Fruit fly (Drosophila melanogaster) whole organism, embryonic: ENCODE results near the gene Tlk.

Experiments used
- Awh ChIP-seq: fragments of 200-800 bp; sonication (Bioruptor generic); IDR thresholded peaks from 2 replicates; pipeline ENCODE4, ENCODE4 v1.3.6; 2022; ENCODE audit warnings: missing biosample characterization, missing genetic modification characterization
- Bgb ChIP-seq: fragments of 200-800 bp; sonication (Bioruptor generic); IDR thresholded peaks from 2 replicates; pipeline ENCODE4 v1.3.6; 2022; ENCODE audit warnings: missing biosample characterization, missing genetic modification characterization; ENCODE audit not compliant: partially characterized antibody
- CG10147 ChIP-seq: fragments of 200-800 bp; sonication (Bioruptor generic); optimal IDR thresholded peaks from 2 replicates; lab custom pipeline; 2019; ENCODE audit warnings: missing biosample characterization, mild to moderate bottlenecking, missing genetic modification characterization, moderate library complexity
- CG1024 ChIP-seq: fragments of 200-800 bp; sonication (Bioruptor generic); IDR thresholded peaks from 2 replicates; pipeline ENCODE4 v1.3.6; 2022; ENCODE audit warnings: missing biosample characterization, missing genetic modification characterization
- CG10366 ChIP-seq: fragments of 200-800 bp; sonication (Bioruptor generic); IDR thresholded peaks from 2 replicates; pipeline ENCODE4 v1.3.6; 2022; ENCODE audit warnings: missing biosample characterization, missing genetic modification characterization
- CG10979 ChIP-seq: fragments of 200-800 bp; sonication (Bioruptor generic); optimal IDR thresholded peaks from 2 replicates; lab custom pipeline; 2018; ENCODE audit warnings: missing biosample characterization, mild to moderate bottlenecking, missing genetic modification characterization, moderate library complexity
- CG11247 ChIP-seq: fragments of 200-800 bp; sonication (Bioruptor generic); IDR thresholded peaks from 2 replicates; pipeline ENCODE4 v1.3.6; 2022; ENCODE audit warnings: missing biosample characterization, missing genetic modification characterization
- CG11398 ChIP-seq: fragments of 200-800 bp; sonication (Bioruptor generic); optimal IDR thresholded peaks from 2 replicates; lab custom pipeline; 2016; ENCODE audit warnings: missing biosample characterization, missing genetic modification characterization
- CG12104 ChIP-seq: fragments of 200-800 bp; sonication (Bioruptor generic); optimal IDR thresholded peaks from 3 replicates; lab custom pipeline; 2016; ENCODE audit warnings: missing biosample characterization, missing genetic modification characterization
- CG15601 ChIP-seq: fragments of 200-800 bp; sonication (Bioruptor generic); optimal IDR thresholded peaks from 3 replicates; lab custom pipeline; 2019; ENCODE audit warnings: missing biosample characterization, mild to moderate bottlenecking, missing genetic modification characterization, moderate library complexity
- CG17385 ChIP-seq: fragments of 200-800 bp; sonication (Bioruptor generic); optimal IDR thresholded peaks from 3 replicates; lab custom pipeline; 2018; ENCODE audit warnings: missing biosample characterization, mild to moderate bottlenecking, missing genetic modification characterization
- CG1792 ChIP-seq: fragments of 200-800 bp; sonication (Bioruptor generic); optimal IDR thresholded peaks from 2 replicates; lab custom pipeline; 2016; ENCODE audit warnings: missing biosample characterization, missing genetic modification characterization
- CG18011 ChIP-seq: fragments of 200-800 bp; sonication (Bioruptor generic); optimal IDR thresholded peaks from 2 replicates; lab custom pipeline; 2017; ENCODE audit warnings: missing biosample characterization, missing genetic modification characterization, mild to moderate bottlenecking, moderate library complexity, missing genotype
- CG2129 ChIP-seq: fragments of 200-800 bp; sonication (Bioruptor generic); IDR thresholded peaks from 2 replicates; pipeline ENCODE4 v1.3.6; 2022; ENCODE audit warnings: missing biosample characterization, missing genetic modification characterization; ENCODE audit not compliant: partially characterized antibody
- CG2712 ChIP-seq: fragments of 200-800 bp; optimal IDR thresholded peaks from 3 replicates; lab custom pipeline; 2019; ENCODE audit warnings: missing biosample characterization, mild to moderate bottlenecking, missing genetic modification characterization, moderate library complexity
- CG30403 ChIP-seq: fragments of 200-800 bp; sonication (Bioruptor generic); optimal IDR thresholded peaks from 3 replicates; lab custom pipeline; 2016; ENCODE audit warnings: missing biosample characterization, missing genetic modification characterization
- CG33213 ChIP-seq: fragments of 200-800 bp; sonication (Bioruptor generic); optimal IDR thresholded peaks from 3 replicates; lab custom pipeline; 2016; ENCODE audit warnings: missing biosample characterization, missing genetic modification characterization
- CG34224 ChIP-seq: fragments of 200-800 bp; sonication (Bioruptor generic); IDR thresholded peaks from 3 replicates; pipeline ENCODE4 v1.3.6; 2022; ENCODE audit warnings: missing biosample characterization, missing genetic modification characterization; ENCODE audit not compliant: partially characterized antibody
- CG6689 ChIP-seq: fragments of 200-800 bp; sonication (Bioruptor generic); IDR thresholded peaks from 2 replicates; pipeline ENCODE4 v1.3.6; 2022; ENCODE audit warnings: missing biosample characterization, missing genetic modification characterization
- CG8089 ChIP-seq: fragments of 200-800 bp; sonication (Bioruptor generic); optimal IDR thresholded peaks from 3 replicates; lab custom pipeline; 2016; ENCODE audit warnings: missing biosample characterization, missing genetic modification characterization
- CG8765 ChIP-seq: fragments of 200-800 bp; sonication (Bioruptor generic); IDR thresholded peaks from 2 replicates; pipeline ENCODE4 v1.3.6; 2022; ENCODE audit warnings: missing biosample characterization, missing genetic modification characterization
- CG9609 ChIP-seq: fragments of 200-800 bp; sonication (Bioruptor generic); optimal IDR thresholded peaks from 3 replicates; lab custom pipeline; 2016; ENCODE audit warnings: missing biosample characterization, missing genetic modification characterization
- D ChIP-seq, 2 experiments: fragments of 200-800 bp in 1 of 2; fragments of >200 bp in 1 of 2; sonication (Bioruptor generic) in 1 of 2; optimal IDR thresholded peaks; 2 replicates in 1 of 2; 3 replicates in 1 of 2; lab custom pipeline; 2017; ENCODE audit warnings: mild to moderate bottlenecking in 1 of 2, missing biosample characterization in 1 of 2, missing genetic modification characterization in 1 of 2, missing genetic modification reagents in 1 of 2
- Dp ChIP-seq: fragments of 200-800 bp; sonication (Bioruptor generic); optimal IDR thresholded peaks from 2 replicates; lab custom pipeline; 2018; ENCODE audit warnings: missing biosample characterization, mild to moderate bottlenecking, missing genetic modification characterization, moderate library complexity
- Fer3 ChIP-seq: fragments of 200-800 bp; sonication (Bioruptor generic); optimal IDR thresholded peaks from 2 replicates; lab custom pipeline; 2018; ENCODE audit warnings: missing biosample characterization, mild to moderate bottlenecking, missing genetic modification characterization, moderate library complexity
- HmgZ ChIP-seq: fragments of 200-800 bp; sonication (Bioruptor generic); optimal IDR thresholded peaks from 2 replicates; lab custom pipeline; 2018; ENCODE audit warnings: missing biosample characterization, mild to moderate bottlenecking, missing genetic modification characterization
- Hr51 ChIP-seq, 2 experiments: fragments of 200-800 bp; sonication (Bioruptor generic); optimal IDR thresholded peaks; 2 replicates in 1 of 2; 3 replicates in 1 of 2; lab custom pipeline; 2016 to 2018; ENCODE audit warnings: missing biosample characterization in 2 of 2, missing genetic modification characterization in 2 of 2, mild to moderate bottlenecking in 1 of 2, moderate library complexity in 1 of 2
- Hr78 ChIP-seq, 2 experiments: fragments of 200-800 bp in 1 of 2; fragments of >200 bp in 1 of 2; sonication (Bioruptor generic) in 1 of 2; optimal IDR thresholded peaks; 2 replicates each; lab custom pipeline; 2017 to 2019; ENCODE audit warnings: missing biosample characterization in 2 of 2, missing genetic modification characterization in 2 of 2, mild to moderate bottlenecking in 1 of 2, moderate library complexity in 1 of 2
- Lhr ChIP-seq: fragments of 200-800 bp; sonication (Bioruptor generic); optimal IDR thresholded peaks from 3 replicates; lab custom pipeline; 2017; ENCODE audit warnings: mild to moderate bottlenecking, missing biosample characterization, missing genetic modification reagents, missing genetic modification characterization
- MTF-1 ChIP-seq: fragments of 200-800 bp; sonication (Bioruptor generic); optimal IDR thresholded peaks from 2 replicates; lab custom pipeline; 2018; ENCODE audit warnings: missing biosample characterization, mild to moderate bottlenecking, missing genetic modification characterization, borderline replicate concordance
- Nf-YB ChIP-seq: fragments of 200-800 bp; sonication (Bioruptor generic); optimal IDR thresholded peaks from 3 replicates; lab custom pipeline; 2019; ENCODE audit warnings: missing biosample characterization, mild to moderate bottlenecking, missing genetic modification characterization, moderate library complexity
- Trl ChIP-seq, 3 experiments: fragments of >200 bp in 2 of 3; fragments of 200-800 bp in 1 of 3; sonication (Bioruptor generic) in 1 of 3; optimal IDR thresholded peaks; 2 replicates in 1 of 3; 3 replicates in 2 of 3; lab custom pipeline; 2016 to 2017; ENCODE audit warnings: missing biosample characterization in 1 of 3, missing genetic modification characterization in 1 of 3
- ac ChIP-seq: fragments of 200-800 bp; sonication (Bioruptor generic); optimal IDR thresholded peaks from 3 replicates; lab custom pipeline; 2017; ENCODE audit warnings: missing biosample characterization, mild to moderate bottlenecking, missing genetic modification characterization
- aop ChIP-seq: fragments of 200-800 bp; sonication (Bioruptor generic); IDR thresholded peaks from 2 replicates; pipeline ENCODE4 v1.3.6; 2022; ENCODE audit warnings: missing biosample characterization, missing genetic modification characterization
- bab2 ChIP-seq: fragments of 200-800 bp; sonication (Bioruptor generic); optimal IDR thresholded peaks from 2 replicates; lab custom pipeline; 2016; ENCODE audit warnings: missing biosample characterization, missing genetic modification characterization
- cg ChIP-seq: fragments of 200-800 bp; sonication (Bioruptor generic); optimal IDR thresholded peaks from 3 replicates; lab custom pipeline; 2019; ENCODE audit warnings: missing biosample characterization, mild to moderate bottlenecking, missing genetic modification characterization, moderate library complexity
- gcm ChIP-seq: fragments of 200-800 bp; sonication (Bioruptor generic); optimal IDR thresholded peaks from 2 replicates; lab custom pipeline; 2019; ENCODE audit warnings: missing biosample characterization, mild to moderate bottlenecking, missing genetic modification characterization, moderate library complexity
- grau ChIP-seq: fragments of 200-800 bp; optimal IDR thresholded peaks from 3 replicates; lab custom pipeline; 2019; ENCODE audit warnings: missing biosample characterization, mild to moderate bottlenecking, missing genetic modification characterization, moderate library complexity
- ham ChIP-seq: fragments of 200-800 bp; sonication (Bioruptor generic); IDR thresholded peaks from 2 replicates; pipeline ENCODE4 v1.3.6; 2022; ENCODE audit warnings: missing biosample characterization, missing genetic modification characterization
- hbn ChIP-seq: fragments of 200-800 bp; sonication (Bioruptor generic); IDR thresholded peaks from 2 replicates; pipeline ENCODE4 v1.3.6; 2022; ENCODE audit warnings: missing biosample characterization, missing genetic modification characterization; ENCODE audit not compliant: partially characterized antibody
- kay ChIP-seq: fragments of 200-800 bp; sonication (Bioruptor generic); optimal IDR thresholded peaks from 2 replicates; lab custom pipeline; 2016; ENCODE audit warnings: missing biosample characterization, missing genetic modification characterization
- kni ChIP-seq: fragments of 200-800 bp; sonication (Bioruptor generic); optimal IDR thresholded peaks from 3 replicates; lab custom pipeline; 2017; ENCODE audit warnings: mild to moderate bottlenecking, missing biosample characterization, missing genetic modification reagents, missing genetic modification characterization
- maf-S ChIP-seq: fragments of 200-800 bp; sonication (Bioruptor generic); optimal IDR thresholded peaks from 2 replicates; lab custom pipeline; 2016; ENCODE audit warnings: missing biosample characterization, missing genetic modification characterization
- org-1 ChIP-seq: fragments of 200-800 bp; sonication (Bioruptor generic); optimal IDR thresholded peaks from 2 replicates; lab custom pipeline; 2017; ENCODE audit warnings: missing biosample characterization, missing genetic modification characterization
- sna ChIP-seq: fragments of 200-800 bp; sonication (Bioruptor generic); IDR thresholded peaks from 2 replicates; pipeline ENCODE4 v1.3.6; 2022; ENCODE audit warnings: missing biosample characterization, missing genetic modification characterization; ENCODE audit not compliant: partially characterized antibody
- sr ChIP-seq: fragments of 200-800 bp; sonication (Bioruptor generic); IDR thresholded peaks from 3 replicates; pipeline ENCODE4 v1.3.6; 2022; ENCODE audit warnings: missing biosample characterization, missing genetic modification characterization
- stc ChIP-seq: fragments of 200-800 bp; sonication (Bioruptor generic); IDR thresholded peaks from 2 replicates; pipeline ENCODE4 v1.3.6; 2022; ENCODE audit warnings: missing biosample characterization, missing genetic modification characterization
- tin ChIP-seq: fragments of 200-800 bp; sonication (Bioruptor generic); optimal IDR thresholded peaks from 3 replicates; lab custom pipeline; 2016; ENCODE audit warnings: missing biosample characterization, missing genetic modification characterization

The Tlk gene

DNA sequence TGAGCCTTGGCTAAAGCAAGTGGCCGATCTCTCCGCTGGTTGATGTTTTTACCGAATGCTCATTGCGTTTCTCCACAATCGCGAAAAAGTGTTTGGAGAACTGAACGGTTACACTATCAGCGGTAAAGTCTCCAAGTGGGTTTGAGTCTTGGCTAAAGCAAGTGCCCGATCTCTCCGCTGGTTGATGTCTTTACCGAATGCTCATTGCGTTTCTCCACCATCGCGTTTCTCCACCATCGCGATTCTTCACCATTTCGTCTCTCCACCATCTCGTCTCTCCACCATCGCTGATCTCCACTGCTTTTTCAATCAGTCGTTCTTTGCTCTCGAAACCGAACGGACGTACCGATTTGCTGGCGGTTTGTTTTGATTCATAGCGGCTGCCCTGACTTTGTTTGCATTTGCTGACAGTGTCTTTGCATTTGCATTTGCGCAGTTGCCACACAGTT, 91.6 kb downstream of the Tlk start, which contains the start of gene ec (continued):
- TF ChIP-seq Hr51 (GFP tag; optimal IDR thresholded peaks at IDR 0.05; lab: Kevin White, UChicago) (peak in 1 of 2 experiments; percentile 37), sna (0 out of 2 replicates have a peak, but pooled peaks have one; percentile 15), kay (GFP tag; lab: Kevin White, UChicago) (no peak), CG9609 (no peak), grau (no peak), Fer3 (no peak), CG30403 (no peak), CG6689 (GFP tag; lab: Robert Waterston, UW) (no peak), Dp (GFP tag; lab: Kevin White, UChicago) (peak; percentile 38), CG1024 (GFP tag; lab: Robert Waterston, UW) (no peak), Bgb (GFP tag; lab: Robert Waterston, UW) (peak; percentile 61; the same call in 1 of the 2 replicates), CG10979 (tag; lab: Kevin White, UChicago) (peak; percentile 4), CG2712 (peak; percentile 38), CG34224 (GFP tag; lab: Robert Waterston, UW) (0 out of 3 replicates have a peak, but pooled peaks have one; percentile 15), CG12104 (GFP tag; lab: Kevin White, UChicago) (no peak), org-1 (GFP tag; lab: Kevin White, UChicago) (no peak), maf-S (GFP tag; lab: Kevin White, UChicago) (no peak), Hr78 (GFP tag; optimal IDR thresholded peaks at IDR 0.05; lab: Kevin White, UChicago) (no peak), CG2129 (GFP tag; lab: Robert Waterston, UW) (no peak), Nf-YB (peak; percentile 23), stc (no peak; the same call in 1 of the 2 replicates), CG15601 (peak; percentile 71), CG8089 (GFP tag; lab: Kevin White, UChicago) (no peak), CG1792 (GFP tag; lab: Kevin White, UChicago) (no peak), Trl (optimal IDR thresholded peaks at IDR 0.05; lab: Kevin White, UChicago) (peak; percentile 4 to 42), Trl (GFP tag; optimal IDR thresholded peaks at IDR 0.05; lab: Kevin White, UChicago) (peak; percentile 62), CG11398 (no peak), CG10366 (GFP tag; lab: Robert Waterston, UW) (no peak), CG8765 (no peak), CG18011 (no peak), Lhr (peak; percentile 83), aop (GFP tag; lab: Robert Waterston, UW) (no peak), HmgZ (tag; lab: Kevin White, UChicago) (peak; percentile 67), cg (GFP tag; lab: Kevin White, UChicago) (no peak), CG17385 (peak; percentile 31), kni (GFP tag; lab: Kevin White, UChicago) (no peak), tin (GFP tag; lab: Kevin White, UChicago) (no peak), ham (GFP tag; lab: Robert Waterston, UW) (no peak), MTF-1 (GFP tag; lab: Kevin White, UChicago) (peak; percentile 51), Awh (GFP tag; lab: Robert Waterston, UW) (peak; percentile 18; the same call in 1 of the 2 replicates), ac (GFP tag; lab: Kevin White, UChicago) (no peak), bab2 (GFP tag; lab: Kevin White, UChicago) (no peak), CG11247 (0 out of 2 replicates have a peak, but pooled peaks have one; percentile 21), D (optimal IDR thresholded peaks at IDR 0.05; lab: Kevin White, UChicago) (no peak), D (GFP tag; optimal IDR thresholded peaks at IDR 0.05; lab: Kevin White, UChicago) (no peak), sr (GFP tag; lab: Robert Waterston, UW) (no peak), CG10147 (GFP tag; lab: Kevin White, UChicago) (no peak), CG33213 (GFP tag; lab: Kevin White, UChicago) (peak; percentile 55), gcm (GFP tag; lab: Kevin White, UChicago) (peak; percentile 59), hbn (no peak)
